Worm (Caenorhabditis elegans): ENCODE results near the gene sru-2.

ce11 chrIV:9490320-9490719 lies 4.2 kb downstream of the sru-2 start, which contains the start of gene sru-6:
- TF ChIP-seq W03F9.2 (tag; optimal IDR thresholded peaks at IDR 0.05) (no peak), him-1 (tag; optimal IDR thresholded peaks at IDR 0.05) (no peak)

Measured in whole organism, L4/young adult.